Fruit fly (Drosophila melanogaster) whole organism, embryonic: Measurements from ENCODE around the gene CG31525.
A peak's percentile ranks its signal among the peaks of the same experiment; 100 is the strongest.

Source experiments
- Ada2b ChIP-seq: fragments of 200-800 bp; sonication (Bioruptor generic); IDR thresholded peaks from 2 replicates; pipeline ENCODE4 v1.3.6; 2022; ENCODE audit warnings: missing biosample characterization, missing genetic modification characterization
- Atf6 ChIP-seq: fragments of 200-800 bp; sonication (Bioruptor generic); IDR thresholded peaks from 2 replicates; pipeline ENCODE4 v1.3.6; 2022; ENCODE audit warnings: missing biosample characterization, missing genetic modification characterization
- CG11085 ChIP-seq: fragments of 200-800 bp; sonication (Bioruptor generic); IDR thresholded peaks from 2 replicates; pipeline ENCODE4 v1.3.6; 2022; ENCODE audit warnings: missing biosample characterization, missing genetic modification characterization
- CG11695 ChIP-seq: fragments of 200-800 bp; sonication (Bioruptor generic); IDR thresholded peaks from 3 replicates; pipeline ENCODE4 v1.3.6; 2022; ENCODE audit warnings: missing biosample characterization, missing genetic modification characterization
- CG13123 ChIP-seq: fragments of 200-800 bp; sonication (Bioruptor generic); optimal IDR thresholded peaks from 2 replicates; lab custom pipeline; 2016; ENCODE audit warnings: missing biosample characterization, missing genetic modification characterization
- CG15269 ChIP-seq: fragments of 200-800 bp; sonication (Bioruptor generic); optimal IDR thresholded peaks from 2 replicates; lab custom pipeline; 2018; ENCODE audit warnings: missing biosample characterization, mild to moderate bottlenecking, missing genetic modification characterization, moderate library complexity
- CG1603 ChIP-seq: fragments of 200-800 bp; sonication (Bioruptor generic); optimal IDR thresholded peaks from 2 replicates; lab custom pipeline; 2019; ENCODE audit warnings: missing biosample characterization, mild to moderate bottlenecking, missing genetic modification characterization, moderate library complexity
- CG16779 ChIP-seq: fragments of 200-800 bp; sonication (Bioruptor generic); IDR thresholded peaks from 2 replicates; pipeline ENCODE4 v1.3.6; 2022; ENCODE audit warnings: missing biosample characterization, missing genetic modification characterization
- CG2116 ChIP-seq: fragments of 200-800 bp; sonication (Bioruptor generic); optimal IDR thresholded peaks from 3 replicates; lab custom pipeline; 2018; ENCODE audit warnings: missing biosample characterization, mild to moderate bottlenecking, missing genetic modification characterization
- CG33557 ChIP-seq: fragments of 200-800 bp; sonication (Bioruptor generic); optimal IDR thresholded peaks from 2 replicates; lab custom pipeline; 2019; ENCODE audit warnings: missing biosample characterization, mild to moderate bottlenecking, missing genetic modification characterization, moderate library complexity
- CG3407 ChIP-seq: fragments of 200-800 bp; sonication (Bioruptor generic); optimal IDR thresholded peaks from 2 replicates; lab custom pipeline; 2018; ENCODE audit warnings: missing biosample characterization, mild to moderate bottlenecking, missing genetic modification characterization
- CG42726 ChIP-seq: fragments of 200-800 bp; sonication (Bioruptor generic); IDR thresholded peaks from 2 replicates; pipeline ENCODE4 v1.3.6; 2022; ENCODE audit warnings: missing biosample characterization, missing genetic modification characterization; ENCODE audit not compliant: partially characterized antibody
- CG6765 ChIP-seq: fragments of 200-800 bp; sonication (Bioruptor generic); optimal IDR thresholded peaks from 3 replicates; lab custom pipeline; 2017; ENCODE audit warnings: missing biosample characterization, mild to moderate bottlenecking, missing genetic modification characterization
- CG6854 ChIP-seq: fragments of 200-800 bp; sonication (Bioruptor generic); optimal IDR thresholded peaks from 3 replicates; lab custom pipeline; 2017; ENCODE audit warnings: missing biosample characterization, mild to moderate bottlenecking, missing genetic modification characterization
- CG7928 ChIP-seq: fragments of 200-800 bp; sonication (Bioruptor generic); optimal IDR thresholded peaks from 2 replicates; lab custom pipeline; 2017; ENCODE audit warnings: missing biosample characterization, mild to moderate bottlenecking, missing genetic modification characterization
- CG8290 ChIP-seq, 3 experiments: fragments of 200-800 bp; sonication (Bioruptor generic); optimal IDR thresholded peaks; 2 replicates each; lab custom pipeline; 2016 to 2019; ENCODE audit warnings: missing biosample characterization in 3 of 3, missing genetic modification characterization in 3 of 3, mild to moderate bottlenecking in 2 of 3, moderate library complexity in 1 of 3
- CG8924 ChIP-seq: fragments of 200-800 bp; optimal IDR thresholded peaks from 3 replicates; lab custom pipeline; 2019; ENCODE audit warnings: missing biosample characterization, mild to moderate bottlenecking, missing genetic modification characterization, moderate library complexity
- ERR ChIP-seq: fragments of 200-800 bp; sonication (Bioruptor generic); optimal IDR thresholded peaks from 2 replicates; lab custom pipeline; 2016; ENCODE audit warnings: missing biosample characterization, missing genetic modification characterization
- Fer2 ChIP-seq: fragments of 200-800 bp; sonication (Bioruptor generic); optimal IDR thresholded peaks from 2 replicates; lab custom pipeline; 2018; ENCODE audit warnings: missing biosample characterization, mild to moderate bottlenecking, missing genetic modification characterization, moderate library complexity
- HHEX ChIP-seq: fragments of 200-800 bp; sonication (Bioruptor generic); optimal IDR thresholded peaks from 3 replicates; lab custom pipeline; 2017; ENCODE audit warnings: missing biosample characterization, mild to moderate bottlenecking, missing genetic modification characterization, missing genetic modification reagents
- HLH54F ChIP-seq: fragments of 200-800 bp; sonication (Bioruptor generic); optimal IDR thresholded peaks from 3 replicates; lab custom pipeline; 2016; ENCODE audit warnings: missing biosample characterization, missing genetic modification characterization
- Jarid2 ChIP-seq: fragments of 200-800 bp; sonication (Bioruptor generic); optimal IDR thresholded peaks from 3 replicates; lab custom pipeline; 2017; ENCODE audit warnings: mild to moderate bottlenecking, missing biosample characterization, missing genetic modification reagents, missing genetic modification characterization
- Meics ChIP-seq: fragments of 200-800 bp; sonication (Bioruptor generic); optimal IDR thresholded peaks from 2 replicates; lab custom pipeline; 2017; ENCODE audit warnings: missing biosample characterization, mild to moderate bottlenecking, missing genetic modification characterization
- Pdp1 ChIP-seq, 2 experiments: fragments of 200-800 bp; sonication (Bioruptor generic); optimal IDR thresholded peaks; 3 replicates each; lab custom pipeline; 2016; ENCODE audit warnings: missing biosample characterization in 2 of 2, missing genetic modification characterization in 2 of 2, mild to moderate bottlenecking in 1 of 2, moderate library complexity in 1 of 2
- Sin3A ChIP-seq: fragments of >200 bp; optimal IDR thresholded peaks from 2 replicates; lab custom pipeline; 2018
- al ChIP-seq: fragments of 200-800 bp; sonication (Bioruptor generic); IDR thresholded peaks from 2 replicates; pipeline ENCODE4 v1.3.6; 2022; ENCODE audit warnings: missing biosample characterization, missing genetic modification characterization
- amos ChIP-seq: fragments of 200-800 bp; sonication (Bioruptor generic); IDR thresholded peaks from 2 replicates; pipeline ENCODE4 v1.3.6; 2022; ENCODE audit warnings: missing biosample characterization, missing genetic modification characterization; ENCODE audit not compliant: partially characterized antibody
- bowl ChIP-seq: fragments of 200-800 bp; sonication (Bioruptor generic); IDR thresholded peaks from 2 replicates; pipeline ENCODE4 v1.3.6; 2022; ENCODE audit warnings: missing biosample characterization, missing genetic modification characterization
- corto ChIP-seq: fragments of 200-800 bp; sonication (Bioruptor generic); optimal IDR thresholded peaks from 2 replicates; lab custom pipeline; 2016; ENCODE audit warnings: missing biosample characterization, mild to moderate bottlenecking, missing genetic modification characterization, moderate library complexity
- dati ChIP-seq: fragments of 200-800 bp; sonication (Bioruptor generic); IDR thresholded peaks from 2 replicates; pipeline ENCODE4 v1.3.6; 2022; ENCODE audit warnings: missing biosample characterization, missing genetic modification characterization
- dpn ChIP-seq, 2 experiments: fragments of 200-800 bp; sonication (Bioruptor generic); optimal IDR thresholded peaks; 3 replicates each; lab custom pipeline; 2016; ENCODE audit warnings: missing biosample characterization in 2 of 2, missing genetic modification characterization in 2 of 2
- en ChIP-seq: fragments of 200-800 bp; sonication (Bioruptor generic); optimal IDR thresholded peaks from 2 replicates; lab custom pipeline; 2016; ENCODE audit warnings: missing biosample characterization, missing genetic modification characterization
- gcm2 ChIP-seq: fragments of 200-800 bp; sonication (Bioruptor generic); optimal IDR thresholded peaks from 2 replicates; lab custom pipeline; 2016; ENCODE audit warnings: missing biosample characterization, missing genetic modification characterization
- grn ChIP-seq: fragments of 200-800 bp; sonication (Bioruptor generic); optimal IDR thresholded peaks from 3 replicates; lab custom pipeline; 2017; ENCODE audit warnings: missing biosample characterization, missing genetic modification characterization
- hbn ChIP-seq: fragments of 200-800 bp; sonication (Bioruptor generic); IDR thresholded peaks from 2 replicates; pipeline ENCODE4 v1.3.6; 2022; ENCODE audit warnings: missing biosample characterization, missing genetic modification characterization; ENCODE audit not compliant: partially characterized antibody
- hkb ChIP-seq, 2 experiments: fragments of 200-800 bp in 1 of 2; fragments of >200 bp in 1 of 2; sonication (Bioruptor generic) in 1 of 2; IDR thresholded peaks in 1 of 2; optimal IDR thresholded peaks in 1 of 2; 2 replicates each; pipeline versions ENCODE4 v1.3.6 to Lab custom; 2017 to 2022; ENCODE audit warnings: missing biosample characterization in 1 of 2, missing genetic modification characterization in 1 of 2
- kni ChIP-seq: fragments of 200-800 bp; sonication (Bioruptor generic); optimal IDR thresholded peaks from 3 replicates; lab custom pipeline; 2017; ENCODE audit warnings: mild to moderate bottlenecking, missing biosample characterization, missing genetic modification reagents, missing genetic modification characterization
- lbe ChIP-seq: fragments of 200-800 bp; sonication (Bioruptor generic); optimal IDR thresholded peaks from 2 replicates; lab custom pipeline; 2016; ENCODE audit warnings: missing biosample characterization, mild to moderate bottlenecking, missing genetic modification characterization
- lilli ChIP-seq: fragments of 200-800 bp; sonication (Bioruptor generic); optimal IDR thresholded peaks from 3 replicates; lab custom pipeline; 2016; ENCODE audit warnings: missing biosample characterization, missing genetic modification characterization
- mirr ChIP-seq: fragments of 200-800 bp; sonication (Bioruptor generic); optimal IDR thresholded peaks from 3 replicates; lab custom pipeline; 2018; ENCODE audit warnings: missing biosample characterization, mild to moderate bottlenecking, missing genetic modification characterization
- peb ChIP-seq: fragments of 200-800 bp; sonication (Bioruptor generic); IDR thresholded peaks from 2 replicates; pipeline ENCODE4 v1.3.6; 2022; ENCODE audit warnings: missing biosample characterization, missing genetic modification characterization
- prd ChIP-seq, 3 experiments: fragments of >200 bp in 2 of 3; fragments of 200-800 bp in 1 of 3; sonication (Bioruptor generic) in 1 of 3; optimal IDR thresholded peaks in 2 of 3; IDR thresholded peaks in 1 of 3; 2 replicates in 2 of 3; 3 replicates in 1 of 3; pipeline versions ENCODE4 v1.3.6 to Lab custom; 2017 to 2022; ENCODE audit warnings: missing biosample characterization in 1 of 3, missing genetic modification characterization in 1 of 3
- shn ChIP-seq: fragments of 200-800 bp; sonication (Bioruptor generic); optimal IDR thresholded peaks from 3 replicates; lab custom pipeline; 2016; ENCODE audit warnings: missing biosample characterization, missing genetic modification characterization
- slp2 ChIP-seq: fragments of 200-800 bp; sonication (Bioruptor generic); optimal IDR thresholded peaks from 2 replicates; lab custom pipeline; 2016; ENCODE audit warnings: missing biosample characterization, missing genetic modification characterization
- tin ChIP-seq: fragments of 200-800 bp; sonication (Bioruptor generic); optimal IDR thresholded peaks from 3 replicates; lab custom pipeline; 2016; ENCODE audit warnings: missing biosample characterization, missing genetic modification characterization
- twi ChIP-seq: fragments of 200-800 bp; optimal IDR thresholded peaks from 2 replicates; lab custom pipeline; 2019; ENCODE audit warnings: missing biosample characterization, mild to moderate bottlenecking, missing genetic modification characterization, moderate library complexity

CG31525 gene

DNA sequence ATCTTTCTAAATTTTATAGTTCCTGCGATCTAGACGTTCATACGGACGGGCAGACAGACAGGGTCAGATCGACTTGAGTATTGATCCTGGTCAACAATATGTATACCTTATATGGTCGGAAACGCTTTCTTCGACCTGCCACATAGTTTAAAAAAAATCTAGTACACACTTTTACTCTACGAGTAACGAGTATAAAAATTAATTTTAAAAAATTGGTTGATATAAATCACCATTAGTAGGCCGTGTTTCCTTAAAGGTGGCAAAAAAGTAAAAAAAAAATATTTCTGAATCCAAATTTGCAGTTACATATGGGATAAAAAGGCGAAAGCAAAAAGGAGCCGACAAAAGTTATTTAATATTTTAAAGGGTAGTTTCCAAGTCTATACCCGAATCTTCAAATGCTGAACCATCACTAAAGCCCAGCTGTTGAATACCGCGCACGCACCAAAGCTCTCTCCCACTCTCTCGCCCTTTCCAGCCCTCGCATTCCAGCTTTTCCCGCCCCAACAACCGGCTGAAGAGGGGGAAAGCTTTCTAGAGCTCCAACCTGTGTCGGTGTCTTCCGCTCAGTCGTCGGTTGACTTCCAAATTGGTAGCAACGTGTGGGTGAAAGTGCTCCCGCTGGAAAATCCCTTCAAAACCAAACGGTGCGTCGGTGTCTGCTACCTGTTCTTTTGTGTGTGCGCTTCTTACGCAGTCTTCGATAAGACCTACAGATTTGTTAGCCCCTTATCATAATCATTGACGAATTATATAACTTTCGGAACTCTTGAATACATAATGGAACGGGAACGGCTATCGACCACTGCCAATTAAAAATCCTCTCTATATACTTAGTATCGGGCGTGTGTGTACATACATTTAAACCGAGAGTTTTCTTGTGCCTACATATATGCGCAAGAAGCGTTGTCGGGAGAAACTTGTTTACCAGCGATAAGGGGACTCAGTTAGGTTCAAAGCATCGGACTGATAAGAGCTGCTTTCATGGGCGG lies 48.2 kb upstream of the CG31525 start, which contains the start of gene Sfxn1-3 (continued):
- TF ChIP-seq hbn (GFP tag; lab: Robert Waterston, UW), result peak; percentile 39; the same call in 1 of the 2 replicates
- no peak for TF ChIP-seq prd (optimal IDR thresholded peaks at IDR 0.05; lab: Kevin White, UChicago)
- TF ChIP-seq prd (GFP tag; IDR thresholded peaks at IDR 0.05; lab: Robert Waterston, UW), result peak; percentile 60
- peak; percentile 36 for TF ChIP-seq CG8290 (GFP tag; optimal IDR thresholded peaks at IDR 0.05; lab: Kevin White, UChicago)
- TF ChIP-seq CG8290 (tag; optimal IDR thresholded peaks at IDR 0.05; lab: Kevin White, UChicago), result peak in 1 of 2 experiments; percentile 80
- TF ChIP-seq CG3407 (GFP tag; lab: Kevin White, UChicago), result no peak
- TF ChIP-seq CG6765 (GFP tag; lab: Kevin White, UChicago), result peak; percentile 70
- TF ChIP-seq lilli (GFP tag; lab: Kevin White, UChicago), result peak; percentile 43
- TF ChIP-seq peb (GFP tag; lab: Robert Waterston, UW), result no peak
- peak; percentile 24 for TF ChIP-seq CG8924
- no peak for TF ChIP-seq twi (tag; lab: Kevin White, UChicago)
- no peak for TF ChIP-seq lbe (GFP tag; lab: Kevin White, UChicago)
- TF ChIP-seq CG11085, result no peak; the same call in 1 of the 2 replicates
- TF ChIP-seq CG6854 (GFP tag; lab: Kevin White, UChicago), result peak; percentile 61
- TF ChIP-seq HHEX (GFP tag; lab: Kevin White, UChicago), result peak; percentile 27
- TF ChIP-seq al (GFP tag; lab: Robert Waterston, UW), result no peak
- TF ChIP-seq dpn (GFP tag; optimal IDR thresholded peaks at IDR 0.05; lab: Kevin White, UChicago), result peak; percentile 11 to 45
- TF ChIP-seq Meics (GFP tag; lab: Kevin White, UChicago), result peak; percentile 45
- TF ChIP-seq CG15269 (tag; lab: Kevin White, UChicago), result peak; percentile 42
- peak; percentile 47; the same call in 1 of the 2 replicates for TF ChIP-seq amos (GFP tag; lab: Robert Waterston, UW)
- no peak for TF ChIP-seq corto (GFP tag; lab: Kevin White, UChicago)
- no peak for TF ChIP-seq en
- peak; percentile 19 for TF ChIP-seq tin (GFP tag; lab: Kevin White, UChicago)
- peak; percentile 81 for TF ChIP-seq CG16779 (GFP tag; lab: Robert Waterston, UW)
- peak; percentile 28; the same call in 1 of the 2 replicates for TF ChIP-seq bowl (GFP tag; lab: Robert Waterston, UW)
- TF ChIP-seq dati (GFP tag; lab: Robert Waterston, UW), result no peak
- TF ChIP-seq Fer2, result no peak
- no peak for TF ChIP-seq shn (GFP tag; lab: Kevin White, UChicago)
- TF ChIP-seq CG1603 (tag; lab: Kevin White, UChicago), result peak; percentile 23
- peak; percentile 92 for TF ChIP-seq Jarid2 (GFP tag; lab: Kevin White, UChicago)
- TF ChIP-seq CG33557 (GFP tag; lab: Kevin White, UChicago), result no peak
- TF ChIP-seq CG42726 (GFP tag; lab: Robert Waterston, UW), result no peak; the same call in 1 of the 2 replicates
- TF ChIP-seq ERR (GFP tag; lab: Kevin White, UChicago), result peak; percentile 26
- peak; percentile 67 for TF ChIP-seq kni
- peak; percentile 85 for TF ChIP-seq mirr (GFP tag; lab: Kevin White, UChicago)
- no peak for TF ChIP-seq hkb (optimal IDR thresholded peaks at IDR 0.05; lab: Kevin White, UChicago)
- TF ChIP-seq hkb (GFP tag; IDR thresholded peaks at IDR 0.05; lab: Robert Waterston, UW), result no peak; the same call in 1 of the 2 replicates
- peak; percentile 7 for TF ChIP-seq HLH54F (GFP tag; lab: Kevin White, UChicago)
- TF ChIP-seq Sin3A (lab: Kevin White, UChicago), result no peak
- no peak for TF ChIP-seq CG13123 (GFP tag; lab: Kevin White, UChicago)
- TF ChIP-seq Ada2b (GFP tag; lab: Robert Waterston, UW), result peak; percentile 37; the same call in 1 of the 2 replicates
- peak; percentile 13 to 99 for TF ChIP-seq Pdp1 (GFP tag; optimal IDR thresholded peaks at IDR 0.05; lab: Kevin White, UChicago)
- no peak for TF ChIP-seq slp2 (GFP tag; lab: Kevin White, UChicago)
- TF ChIP-seq CG2116, result peak; percentile 8
- peak; percentile 84 for TF ChIP-seq CG7928 (GFP tag; lab: Kevin White, UChicago)
- peak; percentile 24 for TF ChIP-seq Atf6 (GFP tag; lab: Robert Waterston, UW)
- peak; percentile 42 for TF ChIP-seq gcm2 (GFP tag; lab: Kevin White, UChicago)
- no peak for TF ChIP-seq CG11695 (GFP tag; lab: Robert Waterston, UW)
- peak; percentile 80 for TF ChIP-seq grn
